Worm (Caenorhabditis elegans) whole organism, midembryonic: ENCODE data around the gene R10E11.9.

Source experiments
- T22C8.4 ChIP-seq: fragments of 200-800 bp; sonication (Bioruptor generic); IDR thresholded peaks from 2 replicates; pipeline ENCODE4 v1.3.6; 2022; ENCODE audit warnings: missing genetic modification characterization, missing compliant biosample characterization
- flt-1 ChIP-seq: fragments of 200-800 bp; sonication (Bioruptor generic); IDR thresholded peaks from 2 replicates; pipeline ENCODE4 v1.3.6; 2022; ENCODE audit warnings: missing genetic modification characterization, missing compliant biosample characterization
- ref-1 ChIP-seq: fragments of 200-800 bp; sonication (Bioruptor generic); conservative IDR thresholded peaks from 2 replicates; pipeline ENCODE4 v1.3.6; 2022; ENCODE audit warnings: missing genetic modification reagents, missing genetic modification characterization, missing compliant biosample characterization
- tab-1 ChIP-seq: fragments of 200-800 bp; sonication (Bioruptor generic); IDR thresholded peaks from 2 replicates; pipeline ENCODE4 v1.3.6; 2022; ENCODE audit warnings: missing genetic modification characterization, missing compliant biosample characterization
- ztf-23 ChIP-seq: fragments of 200-800 bp; sonication (Bioruptor generic); IDR thresholded peaks from 2 replicates; pipeline ENCODE4 v1.3.6; 2022; ENCODE audit warnings: missing genetic modification reagents, missing genetic modification characterization, missing compliant biosample characterization

DNA sequence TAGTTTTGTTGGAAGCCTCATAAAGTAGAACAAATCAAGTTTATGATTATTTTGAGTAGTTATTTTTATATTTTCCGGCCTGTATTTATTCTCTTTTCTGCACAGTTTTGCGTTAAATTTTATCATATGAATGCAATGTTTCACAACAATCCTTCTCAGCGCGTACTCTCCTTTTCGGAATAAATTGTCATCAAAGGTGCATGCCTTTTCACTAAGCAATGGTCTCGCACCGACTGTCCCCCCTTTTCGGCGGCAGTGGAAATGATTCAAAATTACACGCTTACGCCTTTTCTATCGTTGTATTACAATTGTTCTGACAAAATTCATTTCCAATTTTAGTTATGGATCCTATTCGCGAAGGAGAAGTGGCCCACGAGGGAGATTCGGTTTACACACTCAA is 46.3 kb downstream of the R10E11.9 start, which contains the start of the genes iff-1 and cdk-1:
- 0 out of 2 replicates have a peak, but pooled peaks have one; percentile 25 for TF ChIP-seq flt-1
- TF ChIP-seq T22C8.4 (GFP tag; lab: Robert Waterston, UW), result no peak
- no peak for TF ChIP-seq ztf-23
- no peak for TF ChIP-seq tab-1 (GFP tag; lab: Robert Waterston, UW)
- TF ChIP-seq ref-1 (GFP tag; lab: Robert Waterston, UW), result no peak
